Worm (Caenorhabditis elegans): ENCODE results near the gene ssp-10.

ce11 chrIV:9873837-9874236 is 23.0 kb upstream of the ssp-10 start:
- TF ChIP-seq elt-3 (tag; optimal IDR thresholded peaks at IDR 0.05): peak in 1 of 6 experiments; percentile 6
- TF ChIP-seq nhr-28 (tag; optimal IDR thresholded peaks at IDR 0.05): no peak
- no peak for TF ChIP-seq nhr-237 (tag; optimal IDR thresholded peaks at IDR 0.05)
- TF ChIP-seq dsc-1 (tag; optimal IDR thresholded peaks at IDR 0.05): peak; percentile 7
- no peak for TF ChIP-seq ceh-63 (GFP tag; optimal IDR thresholded peaks at IDR 0.05)
- peak; percentile 52 to 66 for TF ChIP-seq lsy-2 (tag; optimal IDR thresholded peaks at IDR 0.05)
- no peak for TF ChIP-seq mab-9 (GFP tag; IDR thresholded peaks at IDR 0.05)
- TF ChIP-seq sox-4 (tag; optimal IDR thresholded peaks at IDR 0.05): no peak
- TF ChIP-seq unc-62 (GFP tag; optimal IDR thresholded peaks at IDR 0.05): no peak
- no peak for TF ChIP-seq fkh-10 (GFP tag; optimal IDR thresholded peaks at IDR 0.05)
- TF ChIP-seq ama-1 (optimal IDR thresholded peaks at IDR 0.05): no peak
- TF ChIP-seq swsn-7 (tag; optimal IDR thresholded peaks at IDR 0.05): peak; percentile 39
- TF ChIP-seq lin-39 (tag; optimal IDR thresholded peaks at IDR 0.05): no peak
- TF ChIP-seq nhr-76 (tag; optimal IDR thresholded peaks at IDR 0.05): no peak
